Fruit fly (Drosophila melanogaster): ENCODE data around the gene CG7872.

Gene CG7872

DNA sequence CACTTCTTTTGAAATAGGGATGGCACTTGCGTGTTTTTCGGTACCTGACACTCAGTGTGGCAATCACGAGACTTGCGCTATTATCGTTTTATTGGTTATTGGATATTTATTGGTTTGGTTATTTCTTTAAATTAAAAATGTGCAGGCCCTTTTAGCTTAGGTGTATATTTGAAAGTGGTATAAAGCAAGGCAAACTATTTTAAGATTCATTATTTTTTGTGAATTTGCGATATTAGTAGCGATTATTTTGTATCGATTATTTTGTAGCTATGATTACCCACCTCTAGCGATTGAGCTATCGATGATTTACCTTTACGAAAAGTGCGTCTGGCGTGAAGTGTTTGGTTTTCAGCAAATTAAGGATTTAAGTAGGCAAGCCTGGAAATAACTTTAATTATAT, 4.8 kb downstream of the CG7872 start, which contains the start of the genes CG9215 and CG8097 (continued):
- TF ChIP-seq CG6813 (GFP tag; optimal IDR thresholded peaks at IDR 0.05): no peak
- TF ChIP-seq tup (GFP tag; optimal IDR thresholded peaks at IDR 0.05): no peak
- no peak for TF ChIP-seq chm (GFP tag; IDR thresholded peaks at IDR 0.05)
- peak; percentile 76 for TF ChIP-seq CG2116 (GFP tag; optimal IDR thresholded peaks at IDR 0.05)
- TF ChIP-seq bsh (GFP tag; optimal IDR thresholded peaks at IDR 0.05): no peak
- TF ChIP-seq CG14014 (GFP tag; IDR thresholded peaks at IDR 0.05): no peak
- no peak for TF ChIP-seq dimm (GFP tag; IDR thresholded peaks at IDR 0.05)
- peak; percentile 54 for TF ChIP-seq mam (GFP tag; optimal IDR thresholded peaks at IDR 0.05)
- no peak for TF ChIP-seq CG11723 (GFP tag; optimal IDR thresholded peaks at IDR 0.05)
- TF ChIP-seq nerfin-1 (tag; optimal IDR thresholded peaks at IDR 0.05): peak; percentile 2
- TF ChIP-seq gfzf (GFP tag; optimal IDR thresholded peaks at IDR 0.05): peak; percentile 36
- no peak for TF ChIP-seq CG11398 (GFP tag; optimal IDR thresholded peaks at IDR 0.05)
- no peak for TF ChIP-seq abd-A (tag; optimal IDR thresholded peaks at IDR 0.05)
- peak; percentile 28 for TF ChIP-seq ewg (GFP tag; optimal IDR thresholded peaks at IDR 0.05)
- no peak for TF ChIP-seq CG15011 (GFP tag; optimal IDR thresholded peaks at IDR 0.05)
- TF ChIP-seq rib (GFP tag; IDR thresholded peaks at IDR 0.05): no peak
- TF ChIP-seq nerfin-2 (GFP tag; IDR thresholded peaks at IDR 0.05; ENCODE audit: partially characterized antibody): peak; percentile 94
- no peak for TF ChIP-seq danr (GFP tag; IDR thresholded peaks at IDR 0.05)
- TF ChIP-seq CG4820 (GFP tag; optimal IDR thresholded peaks at IDR 0.05): peak; percentile 0
- peak; percentile 64 for TF ChIP-seq E2f2 (GFP tag; IDR thresholded peaks at IDR 0.05)
- TF ChIP-seq ftz-f1 (GFP tag; optimal IDR thresholded peaks at IDR 0.05): no peak
- no peak for TF ChIP-seq exex (tag; optimal IDR thresholded peaks at IDR 0.05)
- peak; percentile 63 for TF ChIP-seq dm (GFP tag; optimal IDR thresholded peaks at IDR 0.05)
- TF ChIP-seq Ptx1 (GFP tag; IDR thresholded peaks at IDR 0.05): peak; percentile 25; the same call in 1 of the 2 replicates
- no peak for TF ChIP-seq gcm2 (GFP tag; optimal IDR thresholded peaks at IDR 0.05)
- TF ChIP-seq hkb (optimal IDR thresholded peaks at IDR 0.05): no peak
- no peak for TF ChIP-seq hkb (GFP tag; IDR thresholded peaks at IDR 0.05)
- TF ChIP-seq sens-2 (GFP tag; IDR thresholded peaks at IDR 0.05): no peak
- no peak for TF ChIP-seq CG17612 (GFP tag; IDR thresholded peaks at IDR 0.05)
- TF ChIP-seq CG31388 (GFP tag; optimal IDR thresholded peaks at IDR 0.05): no peak
- TF ChIP-seq ap (GFP tag; IDR thresholded peaks at IDR 0.05): no peak
- no peak for TF ChIP-seq CG5245 (GFP tag; optimal IDR thresholded peaks at IDR 0.05)
- no peak for TF ChIP-seq cas (GFP tag; IDR thresholded peaks at IDR 0.05)
- TF ChIP-seq CG7357 (GFP tag; IDR thresholded peaks at IDR 0.05): no peak
- TF ChIP-seq CG9932 (GFP tag; IDR thresholded peaks at IDR 0.05): peak; percentile 71
- no peak for TF ChIP-seq cad (GFP tag; optimal IDR thresholded peaks at IDR 0.05)
- TF ChIP-seq fd96Cb (tag; optimal IDR thresholded peaks at IDR 0.05): no peak
- TF ChIP-seq GATAe (GFP tag; conservative IDR thresholded peaks at IDR 0.05): no peak
- TF ChIP-seq CG10147 (GFP tag; optimal IDR thresholded peaks at IDR 0.05): peak; percentile 37
- TF ChIP-seq kay (GFP tag; optimal IDR thresholded peaks at IDR 0.05): no peak
- TF ChIP-seq CG1647 (GFP tag; optimal IDR thresholded peaks at IDR 0.05): no peak
- TF ChIP-seq klu (GFP tag; IDR thresholded peaks at IDR 0.05): no peak
- TF ChIP-seq CG18262 (tag; optimal IDR thresholded peaks at IDR 0.05): peak; percentile 11
- TF ChIP-seq Lhr (GFP tag; optimal IDR thresholded peaks at IDR 0.05): peak; percentile 36
- TF ChIP-seq CG7271 (tag; optimal IDR thresholded peaks at IDR 0.05): no peak
- no peak for TF ChIP-seq org-1 (GFP tag; optimal IDR thresholded peaks at IDR 0.05)
- TF ChIP-seq CG12769 (tag; optimal IDR thresholded peaks at IDR 0.05): no peak
- no peak for TF ChIP-seq Neu2 (GFP tag; optimal IDR thresholded peaks at IDR 0.05; ENCODE audit: borderline replicate concordance)
- no peak for TF ChIP-seq gem (tag; optimal IDR thresholded peaks at IDR 0.05)
- no peak for TF ChIP-seq Mad (GFP tag; optimal IDR thresholded peaks at IDR 0.05)
- TF ChIP-seq CG10321 (GFP tag; IDR thresholded peaks at IDR 0.05): no peak
- TF ChIP-seq Doc2 (GFP tag; IDR thresholded peaks at IDR 0.05): no peak
- TF ChIP-seq yki (optimal IDR thresholded peaks at IDR 0.05): no peak

All from whole organism, embryonic.